Worm (Caenorhabditis elegans) whole organism, early embryonic: ENCODE measurements around the gene B0024.4.

Source experiments
- ama-1 ChIP-seq: fragments of 150-350 bp; optimal IDR thresholded peaks from 2 replicates; lab custom pipeline; 2014
- tbx-37 ChIP-seq: fragments of 200-800 bp; sonication (Bioruptor generic); conservative IDR thresholded peaks from 2 replicates; pipeline ENCODE4 v1.3.6; 2022; ENCODE audit warnings: missing genetic modification reagents, missing genetic modification characterization, missing compliant biosample characterization

- TF ChIP-seq ama-1 (no peak), tbx-37 (GFP tag; lab: Robert Waterston, UW) (no peak)
Measured at ce11 chrV:10333843-10334242, 36.6 kb downstream of the B0024.4 start.
